Worm (Caenorhabditis elegans): ENCODE data around the gene F55F1.2.

DNA sequence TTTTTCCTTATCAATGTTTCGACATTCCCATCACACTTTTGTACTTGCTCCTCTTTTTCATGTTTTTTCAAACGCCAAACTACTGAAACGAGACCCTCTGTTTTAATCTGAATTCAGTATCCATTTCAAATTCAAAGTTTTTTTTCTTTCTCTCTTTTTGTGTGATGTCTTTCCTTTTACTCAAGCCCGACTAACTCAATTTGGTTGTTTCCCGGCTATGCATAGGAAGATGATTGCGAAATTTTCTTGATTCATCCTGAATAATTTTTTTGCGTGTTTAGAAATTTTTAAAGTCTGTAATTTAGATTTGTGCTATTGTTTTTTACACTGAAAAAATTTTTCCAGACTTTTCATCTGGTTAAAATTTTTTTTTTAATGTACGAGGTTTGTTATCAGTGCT is 5.6 kb downstream of the F55F1.2 start:
- TF ChIP-seq dpl-1 (GFP tag; optimal IDR thresholded peaks at IDR 0.05) (no peak), bed-2 (GFP tag; IDR thresholded peaks at IDR 0.05) (no peak), madf-3 (GFP tag; IDR thresholded peaks at IDR 0.05) (no peak), lsl-1 (GFP tag; optimal IDR thresholded peaks at IDR 0.05) (no peak), ceh-40 (GFP tag; IDR thresholded peaks at IDR 0.05) (no peak), K12H6.12 (tag; optimal IDR thresholded peaks at IDR 0.05) (no peak), lin-40 (tag; optimal IDR thresholded peaks at IDR 0.05) (no peak), hsf-1 (GFP tag; IDR thresholded peaks at IDR 0.05) (no peak)

All from whole organism, young adult.